Fruit fly (Drosophila melanogaster): ENCODE data around the gene CG32270.

DNA sequence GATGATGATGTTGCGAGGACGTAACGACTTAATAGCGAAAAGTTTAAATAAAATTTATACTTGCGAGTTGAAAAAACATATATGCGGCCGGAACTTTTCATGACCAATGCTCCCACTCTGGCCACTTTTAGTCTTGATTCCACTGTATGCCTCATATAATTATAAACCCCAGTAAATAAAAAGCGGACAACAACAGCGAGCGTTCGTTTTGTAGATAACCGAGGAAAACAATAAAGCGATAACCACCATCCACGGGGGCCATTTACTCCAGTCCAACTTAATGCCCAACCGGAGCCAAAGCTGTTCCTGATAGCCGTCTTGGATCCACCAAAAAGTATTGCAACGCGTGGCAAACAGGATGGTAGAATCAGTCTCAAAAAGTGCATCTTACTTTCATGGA, 27.5 kb upstream of the CG32270 start:
- TF ChIP-seq CG32767 (GFP tag; IDR thresholded peaks at IDR 0.05) (no peak), D19A (tag; optimal IDR thresholded peaks at IDR 0.05) (no peak), inv (GFP tag; IDR thresholded peaks at IDR 0.05; ENCODE audit: partially characterized antibody) (no peak), mam (GFP tag; optimal IDR thresholded peaks at IDR 0.05) (no peak), fru (optimal IDR thresholded peaks at IDR 0.05) (no peak), CG3838 (GFP tag; optimal IDR thresholded peaks at IDR 0.05) (no peak), CG6854 (GFP tag; optimal IDR thresholded peaks at IDR 0.05) (no peak), lola (GFP tag; optimal IDR thresholded peaks at IDR 0.05) (no peak), Poxn (GFP tag; IDR thresholded peaks at IDR 0.05) (no peak), CG11695 (GFP tag; IDR thresholded peaks at IDR 0.05) (no peak), BEAF-32 (GFP tag; optimal IDR thresholded peaks at IDR 0.05) (no peak)
